Worm (Caenorhabditis elegans): Measurements from ENCODE around the gene attf-3.

DNA sequence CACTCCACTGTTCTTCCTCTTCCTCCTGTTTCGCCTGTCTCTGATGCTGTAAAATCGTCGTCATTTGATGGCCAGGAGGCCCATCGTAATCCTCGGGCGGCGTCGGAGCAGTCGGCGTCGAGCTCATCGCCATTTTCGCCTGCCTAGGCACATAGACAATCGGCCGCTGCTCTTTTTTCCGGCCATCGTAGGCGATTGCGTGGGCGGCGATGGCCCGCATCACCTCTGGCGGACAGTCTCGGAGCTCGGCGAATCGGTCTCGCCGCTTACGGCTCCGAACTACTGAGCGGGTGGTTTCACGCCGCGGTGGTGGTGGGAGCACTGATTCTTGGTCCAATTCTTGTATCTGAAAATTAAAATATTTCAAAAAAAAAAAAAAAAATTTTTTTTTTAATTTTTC is 14.1 kb downstream of the attf-3 start:
- TF ChIP-seq ama-1 (optimal IDR thresholded peaks at IDR 0.05) (no peak), ceh-13 (GFP tag; optimal IDR thresholded peaks at IDR 0.05) (no peak), hnd-1 (tag; optimal IDR thresholded peaks at IDR 0.05) (no peak), F13C5.2 (tag; optimal IDR thresholded peaks at IDR 0.05) (no peak), sea-1 (GFP tag; conservative IDR thresholded peaks at IDR 0.05) (no peak), flt-1 (GFP tag; IDR thresholded peaks at IDR 0.05) (no peak)
